Fruit fly (Drosophila melanogaster) S2 (cell line): ENCODE measurements around the gene Lon.

ENCODE experiments used
- CG8478 ChIP-seq: fragments of >200 bp; optimal IDR thresholded peaks from 2 replicates; lab custom pipeline; 2018
- CTCF ChIP-seq, 2 experiments: fragments of >200 bp; optimal IDR thresholded peaks; 2 replicates each; lab custom pipeline; 2018

- TF ChIP-seq CG8478 (lab: Kevin White, UChicago), result no peak
- TF ChIP-seq CTCF (optimal IDR thresholded peaks at IDR 0.05; lab: Kevin White, UChicago), result no peak
Measured at dm6 chr3L:19655923-19656322, 43.9 kb upstream of the Lon start.
